Fruit fly (Drosophila melanogaster): ENCODE data around the gene CG15211.
A peak's percentile ranks its signal among the peaks of the same experiment; 100 is the strongest.

Gene CG15211

dm6 chrX:10775690-10776089, 3.3 kb downstream of the CG15211 start (continued):
- TF ChIP-seq CG12219 (GFP tag; optimal IDR thresholded peaks at IDR 0.05) (peak; percentile 48), HHEX (GFP tag; optimal IDR thresholded peaks at IDR 0.05) (peak; percentile 22), Fer1 (GFP tag; optimal IDR thresholded peaks at IDR 0.05) (peak; percentile 45), luna (GFP tag; optimal IDR thresholded peaks at IDR 0.05) (no peak), CG18476 (GFP tag; optimal IDR thresholded peaks at IDR 0.05) (no peak), CG4854 (GFP tag; optimal IDR thresholded peaks at IDR 0.05) (no peak), CG11504 (tag; optimal IDR thresholded peaks at IDR 0.05) (peak; percentile 76), bbx (GFP tag; IDR thresholded peaks at IDR 0.05; ENCODE audit: partially characterized antibody) (no peak), pita (GFP tag; optimal IDR thresholded peaks at IDR 0.05) (no peak), HmgD (GFP tag; optimal IDR thresholded peaks at IDR 0.05) (no peak), Bgb (GFP tag; IDR thresholded peaks at IDR 0.05; ENCODE audit: partially characterized antibody) (no peak), CG3847 (GFP tag; IDR thresholded peaks at IDR 0.05) (0 out of 2 replicates have a peak, but pooled peaks have one; percentile 19), sens-2 (GFP tag; IDR thresholded peaks at IDR 0.05) (no peak), tgo (GFP tag; IDR thresholded peaks at IDR 0.05) (peak; percentile 38; the same call in 2 of the 3 replicates), CG1529 (GFP tag; optimal IDR thresholded peaks at IDR 0.05) (peak; percentile 32), pho (GFP tag; optimal IDR thresholded peaks at IDR 0.05) (no peak), z (GFP tag; IDR thresholded peaks at IDR 0.05) (no peak), lbe (GFP tag; optimal IDR thresholded peaks at IDR 0.05) (peak; percentile 56), abd-A (tag; optimal IDR thresholded peaks at IDR 0.05) (no peak), Drgx (GFP tag; IDR thresholded peaks at IDR 0.05) (peak; percentile 81), cad (GFP tag; optimal IDR thresholded peaks at IDR 0.05) (no peak), B-H1 (GFP tag; IDR thresholded peaks at IDR 0.05) (peak; percentile 29; the same call in 1 of the 3 replicates), Dad (GFP tag; optimal IDR thresholded peaks at IDR 0.05) (no peak), peb (GFP tag; IDR thresholded peaks at IDR 0.05) (no peak), Hr51 (GFP tag; optimal IDR thresholded peaks at IDR 0.05) (peak in 1 of 2 experiments; percentile 64), Hr39 (optimal IDR thresholded peaks at IDR 0.05) (no peak), gt (GFP tag; IDR thresholded peaks at IDR 0.05) (no peak), org-1 (GFP tag; optimal IDR thresholded peaks at IDR 0.05) (peak; percentile 38), Meics (GFP tag; optimal IDR thresholded peaks at IDR 0.05) (peak; percentile 41), Dbx (GFP tag; IDR thresholded peaks at IDR 0.05) (no peak), CG2202 (tag; optimal IDR thresholded peaks at IDR 0.05) (no peak), mirr (GFP tag; optimal IDR thresholded peaks at IDR 0.05) (peak; percentile 11), Ravus (GFP tag; IDR thresholded peaks at IDR 0.05) (no peak), zfh1 (GFP tag; IDR thresholded peaks at IDR 0.05) (0 out of 3 replicates have a peak, but pooled peaks have one; percentile 32), CG17568 (GFP tag; optimal IDR thresholded peaks at IDR 0.05) (no peak), zen2 (GFP tag; IDR thresholded peaks at IDR 0.05; ENCODE audit: partially characterized antibody) (no peak), CG2199 (GFP tag; IDR thresholded peaks at IDR 0.05) (no peak), CG6683 (GFP tag; optimal IDR thresholded peaks at IDR 0.05) (no peak), CG12942 (GFP tag; optimal IDR thresholded peaks at IDR 0.05) (no peak), NfI (GFP tag; optimal IDR thresholded peaks at IDR 0.05) (peak; percentile 16), ham (GFP tag; IDR thresholded peaks at IDR 0.05) (no peak), CG4820 (GFP tag; optimal IDR thresholded peaks at IDR 0.05) (no peak), Stat92E (GFP tag; optimal IDR thresholded peaks at IDR 0.05) (no peak), CG11560 (tag; IDR thresholded peaks at IDR 0.05) (no peak), pzg (GFP tag; optimal IDR thresholded peaks at IDR 0.05) (no peak), bowl (GFP tag; IDR thresholded peaks at IDR 0.05) (peak; percentile 21; the same call in 1 of the 2 replicates), CG2120 (GFP tag; optimal IDR thresholded peaks at IDR 0.05) (peak; percentile 23), sug (tag; optimal IDR thresholded peaks at IDR 0.05) (no peak), CG33213 (GFP tag; optimal IDR thresholded peaks at IDR 0.05) (peak; percentile 5), CG18619 (GFP tag; optimal IDR thresholded peaks at IDR 0.05) (peak; percentile 31), tup (GFP tag; optimal IDR thresholded peaks at IDR 0.05) (no peak), nau (GFP tag; optimal IDR thresholded peaks at IDR 0.05) (peak; percentile 23)
